Worm (Caenorhabditis elegans) whole organism, L1 larva: ENCODE measurements around the gene F49C12.4.

Experiments
- F16B12.6 ChIP-seq: fragments of 150-350 bp; optimal IDR thresholded peaks from 2 replicates; lab custom pipeline; 2014; ENCODE audit warnings: missing biosample characterization, missing genetic modification characterization
- alr-1 ChIP-seq: fragments of 200-800 bp; sonication (Bioruptor generic); optimal IDR thresholded peaks from 2 replicates; lab custom pipeline; 2018; ENCODE audit warnings: borderline replicate concordance, mild to moderate bottlenecking, missing genetic modification characterization, missing compliant biosample characterization
- blmp-1 ChIP-seq: fragments of 150-350 bp; optimal IDR thresholded peaks from 2 replicates; lab custom pipeline; 2014; ENCODE audit warnings: missing biosample characterization, missing genetic modification characterization
- ces-1 ChIP-seq: fragments of 150-350 bp; optimal IDR thresholded peaks from 2 replicates; lab custom pipeline; 2014; ENCODE audit warnings: missing biosample characterization, missing genetic modification reagents, missing genetic modification characterization
- dpl-1 ChIP-seq, 3 experiments: fragments of 150-350 bp in 2 of 3; sonication (generic microtip) in 1 of 3; optimal IDR thresholded peaks; 2 replicates each; lab custom pipeline; 2014 to 2017; ENCODE audit warnings: missing biosample characterization in 3 of 3, missing genetic modification characterization in 3 of 3, missing genetic modification reagents in 3 of 3
- efl-1 ChIP-seq, 4 experiments: fragments of 150-350 bp; optimal IDR thresholded peaks in 3 of 4; peaks in 1 of 4; 1 replicate in 1 of 4; 2 replicates in 3 of 4; lab custom pipeline; 2014; ENCODE audit warnings: missing biosample characterization in 2 of 4, missing genetic modification characterization in 2 of 4, missing genetic modification reagents in 2 of 4
- elt-2 ChIP-seq: sonication (generic microtip); optimal IDR thresholded peaks from 2 replicates; lab custom pipeline; 2016; ENCODE audit warnings: missing genetic modification characterization, mild to moderate bottlenecking, inconsistent platforms, missing compliant biosample characterization, missing genetic modification reagents
- fkh-4 ChIP-seq: sonication (generic microtip); optimal IDR thresholded peaks from 2 replicates; lab custom pipeline; 2016; ENCODE audit warnings: missing compliant biosample characterization, missing genetic modification characterization, borderline replicate concordance
- fos-1 ChIP-seq: fragments of 150-350 bp; optimal IDR thresholded peaks from 2 replicates; lab custom pipeline; 2014; ENCODE audit warnings: missing biosample characterization, missing genetic modification characterization
- hpl-2 ChIP-seq: fragments of 150-350 bp; optimal IDR thresholded peaks from 2 replicates; lab custom pipeline; 2014; ENCODE audit warnings: missing biosample characterization, missing genetic modification reagents, missing genetic modification characterization
- irx-1 ChIP-seq: sonication (generic microtip); optimal IDR thresholded peaks from 2 replicates; lab custom pipeline; 2016; ENCODE audit warnings: missing genetic modification characterization, missing compliant biosample characterization
- isw-1 ChIP-seq: fragments of 200-800 bp; sonication (Bioruptor generic); IDR thresholded peaks from 2 replicates; pipeline ENCODE4 v1.3.6; 2022; ENCODE audit warnings: missing genetic modification characterization, missing compliant biosample characterization
- lin-14 ChIP-seq: fragments of 200-800 bp; sonication (Bioruptor generic); optimal IDR thresholded peaks from 2 replicates; lab custom pipeline; 2018; ENCODE audit warnings: mild to moderate bottlenecking, missing genetic modification characterization, moderate library complexity, missing compliant biosample characterization
- lin-35 ChIP-seq, 2 experiments: fragments of 150-350 bp; optimal IDR thresholded peaks; 2 replicates each; lab custom pipeline; 2014; ENCODE audit warnings: missing biosample characterization in 2 of 2, missing genetic modification characterization in 2 of 2, missing genetic modification reagents in 2 of 2
- lsy-2 ChIP-seq, 2 experiments: fragments of 150-350 bp; optimal IDR thresholded peaks; 2 replicates each; lab custom pipeline; 2014; ENCODE audit warnings: missing biosample characterization in 2 of 2, missing genetic modification characterization in 2 of 2
- mdl-1 ChIP-seq, 2 experiments: fragments of 150-350 bp; optimal IDR thresholded peaks; 2 replicates each; lab custom pipeline; 2014 to 2017; ENCODE audit warnings: missing biosample characterization in 2 of 2, missing genetic modification characterization in 2 of 2, inconsistent platforms in 1 of 2
- mep-1 ChIP-seq: fragments of 150-350 bp; optimal IDR thresholded peaks from 2 replicates; lab custom pipeline; 2014; ENCODE audit warnings: missing biosample characterization, missing genetic modification characterization
- nhr-12 ChIP-seq: sonication (generic microtip); optimal IDR thresholded peaks from 2 replicates; lab custom pipeline; 2017; ENCODE audit warnings: missing biosample characterization, missing genetic modification characterization
- nhr-20 ChIP-seq: sonication (generic microtip); optimal IDR thresholded peaks from 2 replicates; lab custom pipeline; 2016; ENCODE audit warnings: mild to moderate bottlenecking, missing genetic modification characterization, missing compliant biosample characterization
- nhr-28 ChIP-seq: fragments of 150-350 bp; optimal IDR thresholded peaks from 2 replicates; lab custom pipeline; 2014; ENCODE audit warnings: missing biosample characterization, missing genetic modification characterization
- nhr-47 ChIP-seq: sonication (generic microtip); optimal IDR thresholded peaks from 2 replicates; lab custom pipeline; 2016; ENCODE audit warnings: mild to moderate bottlenecking, missing genetic modification characterization, moderate library complexity, missing compliant biosample characterization
- nhr-71 ChIP-seq: sonication (generic microtip); optimal IDR thresholded peaks from 2 replicates; lab custom pipeline; 2016; ENCODE audit warnings: mild to moderate bottlenecking, missing genetic modification characterization, moderate library complexity, missing compliant biosample characterization
- pag-3 ChIP-seq: sonication (generic microtip); optimal IDR thresholded peaks from 2 replicates; lab custom pipeline; 2017; ENCODE audit warnings: missing genetic modification characterization, mild to moderate bottlenecking, missing compliant biosample characterization, antibody characterized with exemption, borderline replicate concordance; ENCODE audit not compliant: insufficient read depth
- pqm-1 ChIP-seq: sonication (generic microtip); optimal IDR thresholded peaks from 3 replicates; lab custom pipeline; 2017; ENCODE audit warnings: missing biosample characterization, missing genetic modification characterization
- rnt-1 ChIP-seq: sonication (generic microtip); optimal IDR thresholded peaks from 2 replicates; lab custom pipeline; 2016; ENCODE audit warnings: mild to moderate bottlenecking, missing genetic modification characterization, moderate library complexity, missing compliant biosample characterization
- snpc-4 ChIP-seq: fragments of 150-350 bp; optimal IDR thresholded peaks from 2 replicates; lab custom pipeline; 2014; ENCODE audit warnings: missing biosample characterization, missing genetic modification characterization
- snu-23 ChIP-seq: sonication (generic microtip); optimal IDR thresholded peaks from 2 replicates; lab custom pipeline; 2016; ENCODE audit warnings: missing genetic modification characterization, missing compliant biosample characterization
- sox-4 ChIP-seq: sonication (generic microtip); optimal IDR thresholded peaks from 2 replicates; lab custom pipeline; 2016; ENCODE audit warnings: missing genetic modification characterization, missing compliant biosample characterization
- sptf-1 ChIP-seq: fragments of 150-350 bp; optimal IDR thresholded peaks from 2 replicates; lab custom pipeline; 2014; ENCODE audit warnings: missing biosample characterization, missing genetic modification characterization
- sup-37 ChIP-seq: fragments of 200-800 bp; sonication (Bioruptor generic); optimal IDR thresholded peaks from 2 replicates; lab custom pipeline; 2018; ENCODE audit warnings: mild to moderate bottlenecking, missing genetic modification characterization, missing compliant biosample characterization
- swsn-7 ChIP-seq: sonication (generic microtip); optimal IDR thresholded peaks from 2 replicates; lab custom pipeline; 2016; ENCODE audit warnings: missing genetic modification characterization, missing compliant biosample characterization
- unc-62 ChIP-seq: fragments of 150-350 bp; optimal IDR thresholded peaks from 2 replicates; lab custom pipeline; 2014; ENCODE audit warnings: missing biosample characterization, missing genetic modification reagents, missing genetic modification characterization
- unc-86 ChIP-seq: sonication (generic microtip); optimal IDR thresholded peaks from 2 replicates; lab custom pipeline; 2016; ENCODE audit warnings: missing genetic modification characterization, missing compliant biosample characterization
- xbp-1 ChIP-seq: sonication (generic microtip); optimal IDR thresholded peaks from 2 replicates; lab custom pipeline; 2016; ENCODE audit warnings: missing genetic modification characterization, missing compliant biosample characterization
- ztf-4 ChIP-seq: fragments of 150-350 bp; optimal IDR thresholded peaks from 2 replicates; lab custom pipeline; 2014; ENCODE audit warnings: missing biosample characterization, missing genetic modification characterization

F49C12.4 gene

DNA sequence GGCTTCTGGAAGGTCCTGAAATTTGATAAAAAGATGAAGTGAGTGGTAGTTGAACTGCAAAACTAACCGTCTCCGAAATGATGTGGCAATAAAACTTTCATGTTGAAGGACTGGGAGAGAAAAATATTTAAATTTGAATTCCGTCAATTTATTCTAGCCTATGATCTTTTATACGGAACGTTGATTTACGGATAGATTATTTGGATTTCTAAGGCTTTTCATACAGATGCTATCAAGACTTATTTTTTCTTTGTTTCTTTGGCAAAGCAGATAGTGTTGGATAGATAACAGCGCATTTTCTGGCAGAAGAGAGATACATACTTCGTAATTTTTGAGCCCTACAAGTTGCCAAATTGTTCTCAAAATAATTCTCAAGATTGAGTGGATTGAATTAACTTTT is at the start of gene F49C12.4:
TSS of gene F49C12.4 (minus strand) at position 101 of the 400 bp plus-strand sequence.
- no peak for TF ChIP-seq snpc-4 (tag; lab: Kevin White, UChicago)
- TF ChIP-seq ztf-4 (tag; lab: Kevin White, UChicago): no peak
- TF ChIP-seq pqm-1: no peak
- no peak for TF ChIP-seq nhr-28
- no peak for TF ChIP-seq alr-1 (tag; lab: Kevin White, UChicago)
- TF ChIP-seq rnt-1 (tag; lab: Kevin White, UChicago): no peak
- TF ChIP-seq swsn-7 (tag; lab: Kevin White, UChicago): no peak
- no peak for TF ChIP-seq pag-3 (tag; lab: Kevin White, UChicago)
- no peak for TF ChIP-seq fos-1 (tag; lab: Kevin White, UChicago)
- no peak for TF ChIP-seq unc-62 (GFP tag; lab: Kevin White, UChicago)
- no peak for TF ChIP-seq lin-14 (GFP tag; lab: Kevin White, UChicago)
- TF ChIP-seq blmp-1 (tag; lab: Kevin White, UChicago): no peak
- TF ChIP-seq nhr-20 (tag; lab: Kevin White, UChicago): no peak
- no peak for TF ChIP-seq sox-4 (tag; lab: Kevin White, UChicago)

DNA sequence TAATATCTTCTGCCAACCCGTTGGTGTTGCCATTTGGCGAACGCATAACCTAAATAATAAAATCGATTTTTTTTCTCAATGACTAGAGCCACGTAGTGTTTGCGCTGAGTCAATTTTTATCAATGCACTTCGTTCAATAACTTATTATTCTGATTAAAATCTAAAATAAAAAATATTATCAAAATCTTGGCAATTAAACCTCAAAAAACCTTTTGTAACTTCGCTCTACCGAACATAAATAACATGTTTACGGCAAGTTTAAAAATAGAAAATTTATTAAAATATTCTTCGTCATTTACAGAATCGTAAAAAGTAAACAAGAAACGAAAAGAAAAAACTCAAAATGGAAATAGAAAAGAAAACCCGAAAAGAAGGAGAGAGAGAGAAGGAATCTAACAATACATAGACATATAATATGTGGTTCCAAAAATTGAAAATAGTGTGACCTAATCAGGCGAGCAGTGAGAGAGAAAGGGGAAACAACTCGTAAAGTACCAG is 39.3 kb upstream of the F49C12.4 start, which contains the start of gene pigc-1:
TSS of gene pigc-1 (minus strand) at position 51 of the 498 bp plus-strand sequence.
- no peak for TF ChIP-seq efl-1 (optimal IDR thresholded peaks at IDR 0.05; lab: Kevin White, UChicago)
- peak in 1 of 2 experiments; percentile 16 for TF ChIP-seq efl-1 (GFP tag; optimal IDR thresholded peaks at IDR 0.05 in 1 of 2; lab: Kevin White, UChicago)
- no peak for TF ChIP-seq unc-86 (tag; lab: Kevin White, UChicago)
- TF ChIP-seq isw-1 (GFP tag; lab: Robert Waterston, UW): no peak
- TF ChIP-seq, all 84 proteins: peak for 1

DNA sequence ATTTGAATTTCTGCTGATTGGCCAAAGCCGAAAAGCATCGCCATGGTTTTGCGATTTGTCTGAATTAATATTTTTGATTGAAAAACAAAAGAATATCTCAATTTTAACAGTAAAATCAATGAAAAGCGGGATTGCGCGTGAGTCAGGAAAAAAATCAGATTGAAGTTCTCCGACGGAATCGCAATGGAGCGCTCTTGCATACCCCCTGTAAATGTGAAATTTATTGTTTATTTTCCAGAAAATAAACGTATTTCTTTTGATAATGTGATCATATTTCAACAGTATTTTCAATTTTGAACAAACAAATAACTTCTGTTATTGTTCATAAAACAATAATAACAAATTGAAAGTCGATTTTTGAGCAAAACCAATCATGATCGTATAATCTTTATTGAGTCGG is 37.7 kb upstream of the F49C12.4 start, which contains the start of gene vps-26:
TSS of gene vps-26 (minus strand) at position 200 of the 400 bp plus-strand sequence.
- TF ChIP-seq dpl-1 (GFP tag; optimal IDR thresholded peaks at IDR 0.05; lab: Kevin White, UChicago) (peak; percentile 1 to 46 (median 13)), nhr-47 (tag; lab: Kevin White, UChicago) (peak; percentile 2), fkh-4 (tag; lab: Kevin White, UChicago) (no peak), efl-1 (optimal IDR thresholded peaks at IDR 0.05; lab: Kevin White, UChicago) (peak; percentile 35 to 43), efl-1 (GFP tag; optimal IDR thresholded peaks at IDR 0.05 in 1 of 2; lab: Kevin White, UChicago) (peak in 1 of 2 experiments; percentile 38), sptf-1 (tag; lab: Kevin White, UChicago) (no peak), nhr-71 (tag; lab: Kevin White, UChicago) (peak; percentile 37), irx-1 (tag; lab: Kevin White, UChicago) (peak; percentile 13), nhr-20 (tag; lab: Kevin White, UChicago) (peak; percentile 8), lin-35 (GFP tag; optimal IDR thresholded peaks at IDR 0.05; lab: Kevin White, UChicago) (peak; percentile 20 to 39), rnt-1 (tag; lab: Kevin White, UChicago) (peak; percentile 7), lsy-2 (tag; optimal IDR thresholded peaks at IDR 0.05; lab: Kevin White, UChicago) (peak; percentile 32 to 55), snpc-4 (tag; lab: Kevin White, UChicago) (no peak), blmp-1 (tag; lab: Kevin White, UChicago) (peak; percentile 9), lin-14 (GFP tag; lab: Kevin White, UChicago) (peak; percentile 39), xbp-1 (tag; lab: Kevin White, UChicago) (peak; percentile 22), mdl-1 (tag; optimal IDR thresholded peaks at IDR 0.05; lab: Kevin White, UChicago) (peak in 1 of 2 experiments; percentile 7), elt-2 (no peak), snu-23 (GFP tag; lab: Kevin White, UChicago) (peak; percentile 33), unc-86 (tag; lab: Kevin White, UChicago) (no peak), hpl-2 (GFP tag; lab: Kevin White, UChicago) (no peak), mep-1 (tag; lab: Kevin White, UChicago) (peak; percentile 37), nhr-12 (tag; lab: Kevin White, UChicago) (no peak), sox-4 (tag; lab: Kevin White, UChicago) (no peak), F16B12.6 (tag; lab: Kevin White, UChicago) (peak; percentile 3), ces-1 (GFP tag; lab: Kevin White, UChicago) (no peak), sup-37 (no peak)
- TF ChIP-seq, all 84 proteins: peak for 16
